Fruit fly (Drosophila melanogaster) whole organism, wandering third instar larva: Measurements from ENCODE around the gene Det.

Source experiments
- CG32264 ChIP-seq: fragments of 200-800 bp; sonication (Bioruptor generic); optimal IDR thresholded peaks from 2 replicates; lab custom pipeline; 2016; ENCODE audit warnings: missing biosample characterization, missing genetic modification characterization
- Dfd ChIP-seq: fragments of >200 bp; optimal IDR thresholded peaks from 2 replicates; lab custom pipeline; 2017; ENCODE audit warnings: missing biosample characterization, missing genetic modification characterization
- Dif ChIP-seq: fragments of 200-275, 200-300 bp; sonication (Bioruptor generic); optimal IDR thresholded peaks from 2 replicates; lab custom pipeline; 2018; ENCODE audit warnings: missing biosample characterization, missing genetic modification characterization; ENCODE audit not compliant: partially characterized antibody
- Mio ChIP-seq: sonication (Bioruptor generic); optimal IDR thresholded peaks from 2 replicates; lab custom pipeline; 2016; ENCODE audit warnings: missing biosample characterization, missing genetic modification characterization
- Myc ChIP-seq: fragments of >200 bp; optimal IDR thresholded peaks from 2 replicates; lab custom pipeline; 2017
- OdsH ChIP-seq: fragments of 200-800 bp; sonication (Bioruptor generic); optimal IDR thresholded peaks from 2 replicates; lab custom pipeline; 2016; ENCODE audit warnings: missing biosample characterization, mild to moderate bottlenecking, missing genetic modification characterization
- Rel ChIP-seq, 2 experiments: fragments of 200-800 bp; sonication (Bioruptor generic) in 1 of 2; optimal IDR thresholded peaks; 2 replicates in 1 of 2; 3 replicates in 1 of 2; lab custom pipeline; 2016 to 2019; ENCODE audit warnings: mild to moderate bottlenecking in 2 of 2, missing biosample characterization in 2 of 2, missing genetic modification characterization in 2 of 2, moderate library complexity in 1 of 2
- br ChIP-seq: fragments of 200-800 bp; sonication (Bioruptor generic); optimal IDR thresholded peaks from 2 replicates; lab custom pipeline; 2016; ENCODE audit warnings: missing biosample characterization, missing genetic modification characterization
- fru ChIP-seq: fragments of 200-800 bp; sonication (Bioruptor generic); optimal IDR thresholded peaks from 3 replicates; lab custom pipeline; 2016; ENCODE audit warnings: missing biosample characterization, mild to moderate bottlenecking, missing genetic modification characterization
- h ChIP-seq: fragments of 200-800 bp; sonication (Bioruptor generic); optimal IDR thresholded peaks from 3 replicates; lab custom pipeline; 2016; ENCODE audit warnings: missing biosample characterization, mild to moderate bottlenecking, missing genetic modification characterization
- pan ChIP-seq: fragments of >200 bp; optimal IDR thresholded peaks from 2 replicates; lab custom pipeline; 2017
- sage ChIP-seq: fragments of 200-800 bp; sonication (Bioruptor generic); optimal IDR thresholded peaks from 2 replicates; lab custom pipeline; 2016; ENCODE audit warnings: missing biosample characterization, mild to moderate bottlenecking, missing genetic modification characterization
- tai ChIP-seq: sonication (Bioruptor generic); optimal IDR thresholded peaks from 2 replicates; lab custom pipeline; 2016; ENCODE audit warnings: missing biosample characterization, missing genetic modification characterization
- woc ChIP-seq: sonication (Bioruptor generic); optimal IDR thresholded peaks from 2 replicates; lab custom pipeline; 2016; ENCODE audit warnings: missing biosample characterization, mild to moderate bottlenecking, missing genetic modification characterization

DNA sequence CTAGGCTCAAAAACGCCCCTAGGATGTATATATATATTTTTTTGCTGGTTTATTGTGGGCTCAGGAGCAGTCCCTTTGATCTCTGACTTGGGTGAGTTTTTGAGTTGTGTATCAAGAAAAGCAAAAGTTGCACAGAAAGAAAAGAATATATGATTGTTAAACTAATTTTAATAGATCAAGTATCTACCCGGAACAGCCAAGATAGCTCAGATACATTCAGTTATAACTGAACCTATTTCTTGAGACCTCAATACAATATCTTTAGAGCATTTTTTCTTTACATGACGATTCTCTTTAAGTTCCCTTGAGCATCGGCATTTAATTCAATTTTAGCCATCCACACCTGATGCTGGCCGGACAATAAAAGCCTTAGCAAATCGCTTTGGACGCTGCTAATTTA lies 44.2 kb downstream of the Det start:
- TF ChIP-seq Rel (GFP tag; optimal IDR thresholded peaks at IDR 0.05; lab: Kevin White, UChicago) (no peak), Rel (tag; optimal IDR thresholded peaks at IDR 0.05; lab: Kevin White, UChicago) (no peak), tai (GFP tag; lab: Kevin White, UChicago) (no peak), CG32264 (GFP tag; lab: Kevin White, UChicago) (no peak), Dif (GFP tag; lab: Kevin White, UChicago) (no peak), pan (lab: Kevin White, UChicago) (no peak), br (GFP tag; lab: Kevin White, UChicago) (no peak), h (no peak), OdsH (GFP tag; lab: Kevin White, UChicago) (no peak), Mio (GFP tag; lab: Kevin White, UChicago) (no peak), Dfd (no peak), sage (no peak), woc (no peak), fru (GFP tag; lab: Kevin White, UChicago) (no peak), Myc (no peak)
